Worm (Caenorhabditis elegans) whole organism, L2 larva: ENCODE measurements around the gene T01B6.1.

Experiments used
- C34F6.9 ChIP-seq: fragments of 150-350 bp; optimal IDR thresholded peaks from 2 replicates; lab custom pipeline; 2014; ENCODE audit warnings: missing biosample characterization, missing genetic modification characterization
- F13H6.1 ChIP-seq: sonication (generic microtip); optimal IDR thresholded peaks from 2 replicates; lab custom pipeline; 2016; ENCODE audit warnings: missing genetic modification characterization, missing compliant biosample characterization
- R02D3.7 ChIP-seq: fragments of 150-350 bp; optimal IDR thresholded peaks from 2 replicates; lab custom pipeline; 2014; ENCODE audit warnings: missing biosample characterization, missing genetic modification characterization
- Y55F3AM.14 ChIP-seq: fragments of 200-800 bp; sonication (Bioruptor generic); optimal IDR thresholded peaks from 2 replicates; lab custom pipeline; 2018; ENCODE audit warnings: mild to moderate bottlenecking, missing genetic modification characterization, missing compliant biosample characterization
- ZK546.5 ChIP-seq: sonication (generic microtip); optimal IDR thresholded peaks from 2 replicates; lab custom pipeline; 2017; ENCODE audit warnings: missing biosample characterization, missing genetic modification characterization
- alr-1 ChIP-seq: fragments of 150-350 bp; optimal IDR thresholded peaks from 2 replicates; lab custom pipeline; 2014; ENCODE audit warnings: missing biosample characterization, missing genetic modification characterization
- aly-2 ChIP-seq: fragments of 150-350 bp; optimal IDR thresholded peaks from 2 replicates; lab custom pipeline; 2014; ENCODE audit warnings: missing biosample characterization, missing genetic modification characterization
- ama-1 ChIP-seq: fragments of 150-350 bp; optimal IDR thresholded peaks from 2 replicates; lab custom pipeline; 2018; ENCODE audit warnings: inconsistent platforms
- ceh-16 ChIP-seq: fragments of 150-350 bp; optimal IDR thresholded peaks from 2 replicates; lab custom pipeline; 2014; ENCODE audit warnings: missing biosample characterization, missing genetic modification characterization
- ceh-82 ChIP-seq: fragments of 150-350 bp; optimal IDR thresholded peaks from 2 replicates; lab custom pipeline; 2014; ENCODE audit warnings: missing biosample characterization, missing genetic modification characterization
- dmd-4 ChIP-seq: sonication (generic microtip); optimal IDR thresholded peaks from 2 replicates; lab custom pipeline; 2017; ENCODE audit warnings: missing biosample characterization, missing genetic modification characterization
- elt-1 ChIP-seq: fragments of 150-350 bp; optimal IDR thresholded peaks from 2 replicates; lab custom pipeline; 2014; ENCODE audit warnings: missing biosample characterization, missing genetic modification characterization
- elt-3 ChIP-seq: sonication (generic microtip); optimal IDR thresholded peaks from 2 replicates; lab custom pipeline; 2017; ENCODE audit warnings: missing biosample characterization, missing genetic modification characterization
- fos-1 ChIP-seq: fragments of 150-350 bp; optimal IDR thresholded peaks from 2 replicates; lab custom pipeline; 2014; ENCODE audit warnings: missing biosample characterization, missing genetic modification characterization
- lin-11 ChIP-seq: fragments of 150-350 bp; sonication (generic microtip); optimal IDR thresholded peaks from 2 replicates; lab custom pipeline; 2014; ENCODE audit warnings: missing biosample characterization, missing genetic modification characterization, inconsistent platforms, mixed read lengths
- lin-39 ChIP-seq: fragments of 150-350 bp; optimal IDR thresholded peaks from 2 replicates; lab custom pipeline; 2014; ENCODE audit warnings: missing biosample characterization, missing genetic modification reagents, missing genetic modification characterization
- mab-5 ChIP-seq: fragments of 150-350 bp; optimal IDR thresholded peaks from 2 replicates; lab custom pipeline; 2014; ENCODE audit warnings: missing biosample characterization, missing genetic modification characterization
- mbf-1 ChIP-seq: sonication (generic microtip); optimal IDR thresholded peaks from 2 replicates; lab custom pipeline; 2017; ENCODE audit warnings: missing biosample characterization, missing genetic modification characterization
- mdl-1 ChIP-seq, 2 experiments: fragments of 150-350 bp in 1 of 2; sonication (generic microtip) in 1 of 2; optimal IDR thresholded peaks; 2 replicates each; lab custom pipeline; 2017; ENCODE audit warnings: missing biosample characterization in 2 of 2, missing genetic modification characterization in 2 of 2
- nhr-10 ChIP-seq: sonication (generic microtip); optimal IDR thresholded peaks from 2 replicates; lab custom pipeline; 2017; ENCODE audit warnings: missing biosample characterization, missing genetic modification characterization
- nhr-11 ChIP-seq: fragments of 150-350 bp; optimal IDR thresholded peaks from 2 replicates; lab custom pipeline; 2014; ENCODE audit warnings: missing biosample characterization, missing genetic modification characterization
- nhr-12 ChIP-seq: fragments of 150-350 bp; optimal IDR thresholded peaks from 2 replicates; lab custom pipeline; 2014; ENCODE audit warnings: missing biosample characterization, missing genetic modification characterization
- nhr-129 ChIP-seq: fragments of 150-350 bp; optimal IDR thresholded peaks from 2 replicates; lab custom pipeline; 2014; ENCODE audit warnings: missing biosample characterization, missing genetic modification characterization
- nhr-21 ChIP-seq: fragments of 150-350 bp; optimal IDR thresholded peaks from 2 replicates; lab custom pipeline; 2014; ENCODE audit warnings: missing biosample characterization, missing genetic modification characterization
- nhr-23 ChIP-seq: fragments of 150-350 bp; optimal IDR thresholded peaks from 2 replicates; lab custom pipeline; 2014; ENCODE audit warnings: missing biosample characterization, missing genetic modification reagents, missing genetic modification characterization
- nhr-237 ChIP-seq: fragments of 150-350 bp; optimal IDR thresholded peaks from 2 replicates; lab custom pipeline; 2014; ENCODE audit warnings: missing biosample characterization, missing genetic modification characterization
- nhr-25 ChIP-seq: fragments of 150-350 bp; sonication (generic microtip); optimal IDR thresholded peaks from 3 replicates; lab custom pipeline; 2014; ENCODE audit warnings: missing biosample characterization, missing genetic modification characterization
- nhr-6 ChIP-seq: fragments of 150-350 bp; optimal IDR thresholded peaks from 2 replicates; lab custom pipeline; 2014; ENCODE audit warnings: missing biosample characterization, missing genetic modification characterization
- nhr-77 ChIP-seq: fragments of 150-350 bp; optimal IDR thresholded peaks from 2 replicates; lab custom pipeline; 2014; ENCODE audit warnings: missing biosample characterization, missing genetic modification characterization
- peb-1 ChIP-seq: fragments of 150-350 bp; optimal IDR thresholded peaks from 2 replicates; lab custom pipeline; 2014; ENCODE audit warnings: missing biosample characterization, missing genetic modification characterization
- skn-1 ChIP-seq: sonication (generic microtip); optimal IDR thresholded peaks from 2 replicates; lab custom pipeline; 2017; ENCODE audit warnings: missing biosample characterization, missing genetic modification characterization
- sma-3 ChIP-seq: sonication (generic microtip); optimal IDR thresholded peaks from 2 replicates; lab custom pipeline; 2016; ENCODE audit warnings: missing genetic modification reagents, missing genetic modification characterization, missing compliant biosample characterization
- unc-55 ChIP-seq: fragments of 150-350 bp; sonication (generic microtip); optimal IDR thresholded peaks from 3 replicates; lab custom pipeline; 2014; ENCODE audit warnings: missing biosample characterization, missing genetic modification reagents, missing genetic modification characterization
- unc-62 ChIP-seq: fragments of 150-350 bp; optimal IDR thresholded peaks from 2 replicates; lab custom pipeline; 2014; ENCODE audit warnings: missing biosample characterization, missing genetic modification reagents, missing genetic modification characterization
- zag-1 ChIP-seq: fragments of 150-350 bp; optimal IDR thresholded peaks from 2 replicates; lab custom pipeline; 2014; ENCODE audit warnings: missing biosample characterization, missing genetic modification characterization
- ztf-4 ChIP-seq: fragments of 150-350 bp; optimal IDR thresholded peaks from 2 replicates; lab custom pipeline; 2014; ENCODE audit warnings: missing biosample characterization, missing genetic modification characterization

Gene T01B6.1

DNA sequence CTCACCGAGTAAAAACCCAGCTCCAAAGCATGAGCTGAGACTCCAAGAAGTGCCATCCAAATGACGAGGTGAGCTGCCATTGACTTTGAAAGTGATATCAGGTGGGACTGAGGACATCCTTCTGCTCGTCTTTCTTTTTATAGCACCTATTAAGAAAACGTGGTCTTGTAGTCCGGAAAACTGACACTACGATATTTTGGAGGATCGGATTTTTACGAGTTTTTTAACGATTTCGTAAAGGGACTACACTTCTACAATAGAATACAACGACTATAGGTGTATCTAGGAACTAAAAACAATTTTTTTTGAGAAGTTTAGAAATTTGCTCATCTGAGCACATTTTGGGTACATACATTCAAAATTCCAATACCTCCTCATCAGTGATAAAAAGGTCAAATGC is 7.4 kb downstream of the T01B6.1 start, which contains the start of gene nlp-23:
Gene nlp-23 (minus strand): TSS at position 101 of the 400 bp plus-strand sequence.
- TF ChIP-seq nhr-12 (no peak), nhr-25 (tag; lab: Kevin White, UChicago) (no peak), nhr-21 (no peak), nhr-10 (tag; lab: Kevin White, UChicago) (no peak), sma-3 (GFP tag; lab: Kevin White, UChicago) (no peak), zag-1 (tag; lab: Kevin White, UChicago) (no peak), elt-3 (no peak), ama-1 (lab: Kevin White, UChicago) (no peak), ceh-82 (no peak), nhr-11 (tag; lab: Kevin White, UChicago) (no peak), alr-1 (tag; lab: Kevin White, UChicago) (no peak), skn-1 (tag; lab: Kevin White, UChicago) (no peak), ZK546.5 (no peak), aly-2 (no peak), unc-62 (GFP tag; lab: Kevin White, UChicago) (no peak), ceh-16 (tag; lab: Kevin White, UChicago) (no peak), peb-1 (tag; lab: Kevin White, UChicago) (no peak)

- TF ChIP-seq lin-39 (tag; lab: Kevin White, UChicago) (no peak), peb-1 (tag; lab: Kevin White, UChicago) (no peak), Y55F3AM.14 (GFP tag; lab: Kevin White, UChicago) (no peak), dmd-4 (tag; lab: Kevin White, UChicago) (no peak), lin-11 (tag; lab: Kevin White, UChicago) (no peak), F13H6.1 (no peak)
These were observed 8.6 kb downstream of the T01B6.1 start for ce11 chrX:2344104-2344503.

- TF ChIP-seq zag-1 (tag; lab: Kevin White, UChicago), result no peak
- no peak for TF ChIP-seq ceh-82
- TF ChIP-seq R02D3.7 (tag; lab: Kevin White, UChicago), result no peak
- no peak for TF ChIP-seq dmd-4 (tag; lab: Kevin White, UChicago)
- TF ChIP-seq lin-39 (tag; lab: Kevin White, UChicago), result no peak
- no peak for TF ChIP-seq ztf-4 (tag; lab: Kevin White, UChicago)
- no peak for TF ChIP-seq nhr-23
- no peak for TF ChIP-seq aly-2
- TF ChIP-seq mab-5 (tag; lab: Kevin White, UChicago), result no peak
- TF ChIP-seq elt-1 (tag; lab: Kevin White, UChicago), result no peak
- no peak for TF ChIP-seq unc-62 (GFP tag; lab: Kevin White, UChicago)
- TF ChIP-seq sma-3 (GFP tag; lab: Kevin White, UChicago), result no peak
- no peak for TF ChIP-seq nhr-237 (tag; lab: Kevin White, UChicago)
- no peak for TF ChIP-seq nhr-6 (tag; lab: Kevin White, UChicago)
These were observed 9.2 kb downstream of the T01B6.1 start, which contains the start of gene nlp-2 for ce11 chrX:2344666-2345065. Gene nlp-2, minus strand, starts transcription at chrX:2344766.

ce11 chrX:2347962-2348361 is 12.5 kb downstream of the T01B6.1 start:
- TF ChIP-seq nhr-129 (peak; percentile 63), ama-1 (lab: Kevin White, UChicago) (no peak)

ce11 chrX:2352929-2353328 is 17.4 kb downstream of the T01B6.1 start:
- TF ChIP-seq mbf-1 (tag; lab: Kevin White, UChicago) (no peak), C34F6.9 (tag; lab: Kevin White, UChicago) (no peak), nhr-77 (tag; lab: Kevin White, UChicago) (no peak), unc-55 (GFP tag; lab: Kevin White, UChicago) (no peak), ceh-82 (no peak), nhr-21 (no peak), mdl-1 (tag; optimal IDR thresholded peaks at IDR 0.05; lab: Kevin White, UChicago) (no peak), nhr-11 (tag; lab: Kevin White, UChicago) (no peak), ZK546.5 (no peak), lin-11 (tag; lab: Kevin White, UChicago) (no peak), ceh-16 (tag; lab: Kevin White, UChicago) (no peak), fos-1 (no peak)
